Fruit fly (Drosophila melanogaster) whole organism, adult: Measurements from ENCODE around the gene GstT3.

ENCODE experiments used
- CG11617 ChIP-seq: fragments of 200-800 bp; sonication (Bioruptor generic); optimal IDR thresholded peaks from 2 replicates; lab custom pipeline; 2017; ENCODE audit warnings: mild to moderate bottlenecking, missing biosample characterization, missing genetic modification reagents, missing genetic modification characterization
- CG14711 ChIP-seq: fragments of 200-800 bp; sonication (Bioruptor generic); optimal IDR thresholded peaks from 2 replicates; lab custom pipeline; 2018; ENCODE audit warnings: missing biosample characterization, mild to moderate bottlenecking, missing genetic modification characterization, moderate library complexity
- CG1620 ChIP-seq: fragments of 200-800 bp; sonication (Bioruptor generic); optimal IDR thresholded peaks from 2 replicates; lab custom pipeline; 2016; ENCODE audit warnings: missing biosample characterization, missing genetic modification characterization
- CG33017 ChIP-seq: fragments of 200-800 bp; sonication (Bioruptor generic); optimal IDR thresholded peaks from 2 replicates; lab custom pipeline; 2018; ENCODE audit warnings: missing biosample characterization, mild to moderate bottlenecking, missing genetic modification characterization, moderate library complexity
- CG7045 ChIP-seq: fragments of 200-800 bp; sonication (Bioruptor generic); optimal IDR thresholded peaks from 2 replicates; lab custom pipeline; 2017; ENCODE audit warnings: missing biosample characterization, mild to moderate bottlenecking, missing genetic modification characterization
- CG7101 ChIP-seq: fragments of 200-800 bp; sonication (Bioruptor generic); optimal IDR thresholded peaks from 2 replicates; lab custom pipeline; 2018; ENCODE audit warnings: missing biosample characterization, mild to moderate bottlenecking, missing genetic modification characterization, moderate library complexity
- Clk ChIP-seq: fragments of 200-800 bp; sonication (Bioruptor generic); optimal IDR thresholded peaks from 2 replicates; lab custom pipeline; 2017; ENCODE audit warnings: missing biosample characterization, missing genetic modification characterization
- Crg-1 ChIP-seq: fragments of 200-800 bp; sonication (Bioruptor generic); optimal IDR thresholded peaks from 2 replicates; lab custom pipeline; 2016; ENCODE audit warnings: missing biosample characterization, missing genetic modification characterization
- Mnt ChIP-seq: fragments of 200-800 bp; sonication (Bioruptor generic); optimal IDR thresholded peaks from 2 replicates; lab custom pipeline; 2016; ENCODE audit warnings: missing biosample characterization, mild to moderate bottlenecking, missing genetic modification characterization
- cnc ChIP-seq, 2 experiments: fragments of >200 bp; optimal IDR thresholded peaks; 2 replicates each; lab custom pipeline; 2017
- toe ChIP-seq: fragments of 200-800 bp; sonication (Bioruptor generic); optimal IDR thresholded peaks from 2 replicates; lab custom pipeline; 2016; ENCODE audit warnings: missing biosample characterization, missing genetic modification characterization

DNA sequence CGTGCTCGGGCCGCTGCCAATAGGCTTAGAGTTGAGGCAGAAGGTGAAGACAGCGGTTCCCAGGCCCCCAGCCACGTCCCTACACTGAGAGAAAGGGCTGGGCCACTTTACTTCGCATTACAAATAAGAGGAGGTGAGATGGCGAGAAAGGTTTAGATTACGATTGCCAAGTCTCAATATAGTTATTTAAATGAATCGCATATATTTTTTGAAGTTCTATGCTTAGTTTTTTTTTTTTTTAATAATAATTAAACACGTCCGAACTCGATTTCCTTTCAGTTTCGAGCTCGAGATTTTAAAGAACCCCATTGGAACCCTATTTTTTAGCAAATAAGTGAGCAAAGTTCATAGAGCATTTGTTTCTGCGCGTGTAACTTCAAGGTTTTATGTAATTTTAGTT is 40.5 kb downstream of the GstT3 start:
- TF ChIP-seq Clk, result no peak
- TF ChIP-seq Crg-1 (GFP tag; lab: Kevin White, UChicago), result no peak
- no peak for TF ChIP-seq cnc (optimal IDR thresholded peaks at IDR 0.05; lab: Kevin White, UChicago)
- no peak for TF ChIP-seq CG1620
- TF ChIP-seq CG7101 (tag; lab: Kevin White, UChicago), result no peak
- TF ChIP-seq CG11617 (GFP tag; lab: Kevin White, UChicago), result no peak
- TF ChIP-seq CG14711 (tag; lab: Kevin White, UChicago), result no peak
- no peak for TF ChIP-seq Mnt (GFP tag; lab: Kevin White, UChicago)
- TF ChIP-seq CG7045 (GFP tag; lab: Kevin White, UChicago), result no peak
- no peak for TF ChIP-seq CG33017 (tag; lab: Kevin White, UChicago)
- TF ChIP-seq toe (GFP tag; lab: Kevin White, UChicago), result no peak
